Fruit fly (Drosophila melanogaster) whole organism, prepupa: ENCODE results near the gene FucT6.
A peak's percentile ranks its signal among the peaks of the same experiment; 100 is the strongest.

ENCODE experiments used
- Blimp-1 ChIP-seq: fragments of 200-800 bp; sonication (Bioruptor generic); optimal IDR thresholded peaks from 3 replicates; lab custom pipeline; 2017; ENCODE audit warnings: missing biosample characterization, missing genetic modification characterization, mild to moderate bottlenecking, moderate library complexity, missing genetic modification reagents
- CG10631 ChIP-seq: fragments of 200-800 bp; sonication (Bioruptor generic); optimal IDR thresholded peaks from 2 replicates; lab custom pipeline; 2016; ENCODE audit warnings: missing biosample characterization, missing genetic modification characterization
- CG10669 ChIP-seq: fragments of 200-800 bp; sonication (Bioruptor generic); optimal IDR thresholded peaks from 3 replicates; lab custom pipeline; 2018; ENCODE audit warnings: missing biosample characterization, mild to moderate bottlenecking, missing genetic modification characterization, moderate library complexity
- CG1621 ChIP-seq: fragments of 200-800 bp; sonication (Bioruptor generic); optimal IDR thresholded peaks from 3 replicates; lab custom pipeline; 2018; ENCODE audit warnings: missing biosample characterization, mild to moderate bottlenecking, missing genetic modification characterization
- CG32006 ChIP-seq: fragments of 200-800 bp; sonication (Bioruptor generic); optimal IDR thresholded peaks from 3 replicates; lab custom pipeline; 2017; ENCODE audit warnings: missing biosample characterization, mild to moderate bottlenecking, missing genetic modification characterization
- OdsH ChIP-seq: fragments of 200-800 bp; sonication (Bioruptor generic); optimal IDR thresholded peaks from 3 replicates; lab custom pipeline; 2016; ENCODE audit warnings: missing biosample characterization, missing genetic modification characterization
- achi ChIP-seq: fragments of 200-800 bp; sonication (Bioruptor generic); optimal IDR thresholded peaks from 3 replicates; lab custom pipeline; 2016; ENCODE audit warnings: missing biosample characterization, missing genetic modification characterization
- lz ChIP-seq: fragments of 200-800 bp; sonication (Bioruptor generic); optimal IDR thresholded peaks from 3 replicates; lab custom pipeline; 2016; ENCODE audit warnings: missing biosample characterization, missing genetic modification characterization
- salr ChIP-seq, 2 experiments: fragments of 200-800 bp; sonication (Bioruptor generic); optimal IDR thresholded peaks; 3 replicates each; lab custom pipeline; 2016 to 2018; ENCODE audit warnings: missing biosample characterization in 2 of 2, missing genetic modification characterization in 2 of 2, mild to moderate bottlenecking in 1 of 2

- TF ChIP-seq lz (GFP tag; lab: Kevin White, UChicago) (peak; percentile 48), CG10669 (peak; percentile 51), salr (GFP tag; optimal IDR thresholded peaks at IDR 0.05; lab: Kevin White, UChicago) (peak in 1 of 2 experiments; percentile 16), Blimp-1 (GFP tag; lab: Kevin White, UChicago) (peak; percentile 12), achi (GFP tag; lab: Kevin White, UChicago) (peak; percentile 67), CG10631 (peak; percentile 70), CG1621 (tag; lab: Kevin White, UChicago) (no peak), OdsH (peak; percentile 66), CG32006 (GFP tag; lab: Kevin White, UChicago) (peak; percentile 77)
These were observed 31.2 kb downstream of the FucT6 start, which contains the start of the genes Vlet and bif for dm6 chrX:11678539-11679040.
